Worm (Caenorhabditis elegans): Measurements from ENCODE around the gene K08H2.2.

DNA sequence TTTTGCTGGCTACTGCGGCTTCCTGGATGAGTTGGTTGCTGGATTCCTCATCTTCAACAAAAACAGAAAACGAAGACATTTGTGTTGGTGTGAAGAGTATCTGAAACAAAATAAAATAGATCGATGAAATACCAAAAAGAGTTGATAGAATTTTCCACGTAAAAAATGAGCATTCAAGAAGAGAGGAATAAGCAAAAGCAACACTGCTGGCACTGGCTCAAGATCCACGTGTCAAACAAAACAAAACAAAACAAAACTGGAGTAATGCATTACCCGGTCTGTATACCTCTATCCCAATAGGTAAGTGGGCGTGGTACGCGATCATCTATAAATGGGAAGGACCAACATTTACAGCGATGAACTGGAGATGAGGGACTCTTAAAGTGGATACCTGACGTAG lies at the start of gene K08H2.2:
- TF ChIP-seq K12H6.12 (tag; optimal IDR thresholded peaks at IDR 0.05) (no peak), attf-3 (GFP tag; conservative IDR thresholded peaks at IDR 0.05) (no peak), hmg-1.2 (GFP tag; IDR thresholded peaks at IDR 0.05) (no peak), gei-17 (GFP tag; optimal IDR thresholded peaks at IDR 0.05) (no peak), cebp-2 (GFP tag; IDR thresholded peaks at IDR 0.05) (no peak), Y67H2A.10 (GFP tag; conservative IDR thresholded peaks at IDR 0.05) (no peak), ama-1 (optimal IDR thresholded peaks at IDR 0.05) (no peak), ama-1 (GFP tag; optimal IDR thresholded peaks at IDR 0.05) (no peak), nhr-90 (tag; optimal IDR thresholded peaks at IDR 0.05) (no peak), mes-4 (tag; optimal IDR thresholded peaks at IDR 0.05) (no peak), ets-4 (GFP tag; optimal IDR thresholded peaks at IDR 0.05) (no peak), ztf-18 (tag; optimal IDR thresholded peaks at IDR 0.05) (no peak), F33H1.4 (GFP tag; IDR thresholded peaks at IDR 0.05) (no peak)

All from whole organism, young adult.